Fruit fly (Drosophila melanogaster): ENCODE results near the gene CG43076.

- no peak for TF ChIP-seq Myc (optimal IDR thresholded peaks at IDR 0.05)
- no peak for TF ChIP-seq h (optimal IDR thresholded peaks at IDR 0.05)
- TF ChIP-seq psq (optimal IDR thresholded peaks at IDR 0.05), result no peak
Measured at dm6 chrX:15216048-15216447, 7.3 kb downstream of the CG43076 start.

Data from Kc167 (cell line).